Fruit fly (Drosophila melanogaster): ENCODE measurements around the gene CG42366.

The CG42366 gene

dm6 chr2L:9933063-9933462, 8.1 kb downstream of the CG42366 start, which contains the start of gene Cpr30F:
Cpr30F (minus strand) TSS chr2L:9933163.
- TF ChIP-seq sage (GFP tag; optimal IDR thresholded peaks at IDR 0.05) (no peak), h (GFP tag; optimal IDR thresholded peaks at IDR 0.05) (no peak), rgr (GFP tag; optimal IDR thresholded peaks at IDR 0.05) (no peak), psq (GFP tag; optimal IDR thresholded peaks at IDR 0.05) (no peak), N (GFP tag; optimal IDR thresholded peaks at IDR 0.05) (no peak), Vsx2 (GFP tag; optimal IDR thresholded peaks at IDR 0.05; ENCODE audit: partially characterized antibody) (no peak)

- peak; percentile 26 for TF ChIP-seq psq (GFP tag; optimal IDR thresholded peaks at IDR 0.05)
- no peak for TF ChIP-seq GATAd (GFP tag; optimal IDR thresholded peaks at IDR 0.05)
- TF ChIP-seq br (GFP tag; optimal IDR thresholded peaks at IDR 0.05) = no peak
- no peak for TF ChIP-seq lola (GFP tag; optimal IDR thresholded peaks at IDR 0.05)
- TF ChIP-seq pan (optimal IDR thresholded peaks at IDR 0.05) = no peak
- peak; percentile 25 for TF ChIP-seq Vsx2 (GFP tag; optimal IDR thresholded peaks at IDR 0.05; ENCODE audit: partially characterized antibody)
- TF ChIP-seq HLH106 (tag; optimal IDR thresholded peaks at IDR 0.05) = peak; percentile 4
- TF ChIP-seq OdsH (GFP tag; optimal IDR thresholded peaks at IDR 0.05) = no peak
- TF ChIP-seq Hnf4 (GFP tag; optimal IDR thresholded peaks at IDR 0.05) = no peak
- no peak for TF ChIP-seq N (GFP tag; optimal IDR thresholded peaks at IDR 0.05)
- no peak for TF ChIP-seq woc (GFP tag; optimal IDR thresholded peaks at IDR 0.05)
- no peak for TF ChIP-seq dmrt93B (GFP tag; optimal IDR thresholded peaks at IDR 0.05)
- TF ChIP-seq tai (GFP tag; optimal IDR thresholded peaks at IDR 0.05) = no peak
- no peak for TF ChIP-seq Hr78 (GFP tag; optimal IDR thresholded peaks at IDR 0.05)
- no peak for TF ChIP-seq sage (GFP tag; optimal IDR thresholded peaks at IDR 0.05)
- TF ChIP-seq ey (GFP tag; optimal IDR thresholded peaks at IDR 0.05) = peak; percentile 5
- no peak for TF ChIP-seq brk (GFP tag; optimal IDR thresholded peaks at IDR 0.05)
- TF ChIP-seq rgr (GFP tag; optimal IDR thresholded peaks at IDR 0.05) = peak; percentile 64
- TF ChIP-seq CG32264 (GFP tag; optimal IDR thresholded peaks at IDR 0.05) = peak; percentile 34
- no peak for TF ChIP-seq Sp1 (GFP tag; optimal IDR thresholded peaks at IDR 0.05)
- no peak for TF ChIP-seq Abd-B (GFP tag; optimal IDR thresholded peaks at IDR 0.05)
- no peak for TF ChIP-seq usp (GFP tag; optimal IDR thresholded peaks at IDR 0.05)
- TF ChIP-seq CG9705 (GFP tag; optimal IDR thresholded peaks at IDR 0.05) = no peak
- TF ChIP-seq dl (GFP tag; optimal IDR thresholded peaks at IDR 0.05; ENCODE audit: insufficient read depth in 1 of 2, partially characterized antibody in 2 of 2) = no peak
- no peak for TF ChIP-seq Dif (GFP tag; optimal IDR thresholded peaks at IDR 0.05; ENCODE audit: partially characterized antibody)
- TF ChIP-seq jim (GFP tag; optimal IDR thresholded peaks at IDR 0.05) = peak; percentile 33
- TF ChIP-seq Dfd (GFP tag; optimal IDR thresholded peaks at IDR 0.05) = no peak
- peak; percentile 41 for TF ChIP-seq fru (GFP tag; optimal IDR thresholded peaks at IDR 0.05)
- no peak for TF ChIP-seq dsf (GFP tag; optimal IDR thresholded peaks at IDR 0.05; ENCODE audit: borderline replicate concordance)
- no peak for TF ChIP-seq sv (GFP tag; optimal IDR thresholded peaks at IDR 0.05)
- TF ChIP-seq Jra (GFP tag; optimal IDR thresholded peaks at IDR 0.05) = peak; percentile 32
- TF ChIP-seq CrebA (GFP tag; optimal IDR thresholded peaks at IDR 0.05; ENCODE audit: borderline replicate concordance) = no peak
- peak; percentile 92 for TF ChIP-seq Hr83 (GFP tag; optimal IDR thresholded peaks at IDR 0.05; ENCODE audit: poor library complexity, severe bottlenecking)
- no peak for TF ChIP-seq Rel (GFP tag; optimal IDR thresholded peaks at IDR 0.05)
- no peak for TF ChIP-seq Rel (tag; optimal IDR thresholded peaks at IDR 0.05)
- peak; percentile 62 for TF ChIP-seq h (GFP tag; optimal IDR thresholded peaks at IDR 0.05)
- TF ChIP-seq Myc (optimal IDR thresholded peaks at IDR 0.05) = no peak
- peak in 1 of 2 experiments; percentile 54 for TF ChIP-seq foxo (GFP tag; optimal IDR thresholded peaks at IDR 0.05)
- TF ChIP-seq Mio (GFP tag; optimal IDR thresholded peaks at IDR 0.05) = no peak
Observed at dm6 chr2L:9937908-9938307, 12.9 kb downstream of the CG42366 start, which contains the start of gene Arglu1. Arglu1 (minus strand) TSS chr2L:9938134.

DNA sequence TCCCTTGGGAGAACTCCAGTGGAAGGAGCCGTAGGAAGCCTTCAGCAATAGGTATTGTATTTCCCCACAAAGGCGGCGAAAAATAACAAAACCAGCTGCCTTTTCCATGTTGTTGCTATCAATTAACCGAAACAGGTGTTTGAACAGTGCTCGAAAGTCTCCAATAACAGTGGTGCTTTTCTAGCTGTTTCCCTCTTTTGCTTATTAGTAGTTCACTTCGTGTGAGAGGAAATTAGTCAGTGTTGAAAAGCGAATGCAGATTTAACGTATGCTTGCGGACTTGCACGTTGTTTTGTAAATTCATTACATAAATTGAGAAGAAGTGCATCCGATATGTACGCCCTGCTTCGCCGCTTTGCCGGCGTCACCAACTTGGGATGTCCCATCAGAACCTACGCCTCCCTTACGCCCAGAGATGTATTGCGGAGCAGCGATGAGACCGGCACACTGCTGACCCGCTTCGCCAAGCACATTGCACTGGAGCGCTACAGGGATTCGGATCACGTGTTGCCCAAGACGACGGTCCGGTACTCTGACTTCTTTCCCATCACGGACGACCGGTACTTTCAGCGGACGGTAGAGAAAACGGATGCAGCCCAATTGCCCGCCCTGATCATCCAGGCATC, 13.8 kb downstream of the CG42366 start, which contains the start of the genes Datp and CG4619:
Gene Datp (minus strand): TSS at position 160 of the 626 bp plus-strand sequence.
Gene CG4619 (plus strand): TSS at position 233 of the 626 bp plus-strand sequence.
- TF ChIP-seq sv (GFP tag; optimal IDR thresholded peaks at IDR 0.05) (peak; percentile 46), CG32264 (GFP tag; optimal IDR thresholded peaks at IDR 0.05) (peak; percentile 20), Myc (optimal IDR thresholded peaks at IDR 0.05) (peak; percentile 89), dsf (GFP tag; optimal IDR thresholded peaks at IDR 0.05; ENCODE audit: borderline replicate concordance) (no peak), lola (GFP tag; optimal IDR thresholded peaks at IDR 0.05) (no peak), HLH106 (tag; optimal IDR thresholded peaks at IDR 0.05) (peak; percentile 49), CrebA (GFP tag; optimal IDR thresholded peaks at IDR 0.05; ENCODE audit: borderline replicate concordance) (no peak), pan (optimal IDR thresholded peaks at IDR 0.05) (no peak), Rel (GFP tag; optimal IDR thresholded peaks at IDR 0.05) (no peak), Rel (tag; optimal IDR thresholded peaks at IDR 0.05) (peak; percentile 36), Dif (GFP tag; optimal IDR thresholded peaks at IDR 0.05; ENCODE audit: partially characterized antibody) (no peak), Hr78 (GFP tag; optimal IDR thresholded peaks at IDR 0.05) (no peak), Hnf4 (GFP tag; optimal IDR thresholded peaks at IDR 0.05) (peak; percentile 83), usp (GFP tag; optimal IDR thresholded peaks at IDR 0.05) (no peak), sage (GFP tag; optimal IDR thresholded peaks at IDR 0.05) (no peak), OdsH (GFP tag; optimal IDR thresholded peaks at IDR 0.05) (peak; percentile 52), foxo (GFP tag; optimal IDR thresholded peaks at IDR 0.05) (peak; percentile 2 to 69), h (GFP tag; optimal IDR thresholded peaks at IDR 0.05) (peak; percentile 60), ey (GFP tag; optimal IDR thresholded peaks at IDR 0.05) (no peak), rgr (GFP tag; optimal IDR thresholded peaks at IDR 0.05) (peak; percentile 78), br (GFP tag; optimal IDR thresholded peaks at IDR 0.05) (peak; percentile 58), Dfd (GFP tag; optimal IDR thresholded peaks at IDR 0.05) (no peak), jim (GFP tag; optimal IDR thresholded peaks at IDR 0.05) (no peak), CG9705 (GFP tag; optimal IDR thresholded peaks at IDR 0.05) (peak; percentile 40), Jra (GFP tag; optimal IDR thresholded peaks at IDR 0.05) (peak; percentile 58), N (GFP tag; optimal IDR thresholded peaks at IDR 0.05) (no peak), brk (GFP tag; optimal IDR thresholded peaks at IDR 0.05) (no peak), woc (GFP tag; optimal IDR thresholded peaks at IDR 0.05) (no peak), psq (GFP tag; optimal IDR thresholded peaks at IDR 0.05) (peak; percentile 23), dl (GFP tag; optimal IDR thresholded peaks at IDR 0.05; ENCODE audit: insufficient read depth in 1 of 2, partially characterized antibody in 2 of 2) (no peak), Vsx2 (GFP tag; optimal IDR thresholded peaks at IDR 0.05; ENCODE audit: partially characterized antibody) (no peak), fru (GFP tag; optimal IDR thresholded peaks at IDR 0.05) (peak; percentile 52), Mio (GFP tag; optimal IDR thresholded peaks at IDR 0.05) (no peak), Hr83 (GFP tag; optimal IDR thresholded peaks at IDR 0.05; ENCODE audit: poor library complexity, severe bottlenecking) (peak; percentile 78), Abd-B (GFP tag; optimal IDR thresholded peaks at IDR 0.05) (no peak)
